Fruit fly (Drosophila melanogaster): ENCODE data around the gene CG4213.

- TF ChIP-seq psq (optimal IDR thresholded peaks at IDR 0.05) (no peak), usp (GFP tag; optimal IDR thresholded peaks at IDR 0.05) (no peak), EcR (GFP tag; optimal IDR thresholded peaks at IDR 0.05) (no peak), pan (optimal IDR thresholded peaks at IDR 0.05) (no peak), Dll (optimal IDR thresholded peaks at IDR 0.05) (no peak), CG8478 (optimal IDR thresholded peaks at IDR 0.05) (no peak)
Measured at dm6 chr2L:439339-439738, 37.3 kb upstream of the CG4213 start.
